Worm (Caenorhabditis elegans) whole organism, late embryonic: ENCODE data around the gene Y49F6C.2.

Source experiments
- ceh-45 ChIP-seq: fragments of 200-800 bp; sonication (Bioruptor generic); IDR thresholded peaks from 2 replicates; pipeline ENCODE4 v1.3.6; 2022; ENCODE audit warnings: missing genetic modification reagents, missing genetic modification characterization, missing compliant biosample characterization
- fkh-10 ChIP-seq: fragments of 150-350 bp; optimal IDR thresholded peaks from 2 replicates; lab custom pipeline; 2014; ENCODE audit warnings: missing biosample characterization, missing genetic modification reagents, missing genetic modification characterization
- unc-3 ChIP-seq, 2 experiments: fragments of 200-800 bp in 1 of 2; sonication (Bioruptor generic) in 1 of 2; sonication (generic microtip) in 1 of 2; conservative IDR thresholded peaks in 1 of 2; optimal IDR thresholded peaks in 1 of 2; 2 replicates each; pipeline versions ENCODE4 v1.3.6 to Lab custom; 2016 to 2022; ENCODE audit warnings: missing compliant biosample characterization in 2 of 2, missing genetic modification characterization in 2 of 2, missing genetic modification reagents in 1 of 2

DNA sequence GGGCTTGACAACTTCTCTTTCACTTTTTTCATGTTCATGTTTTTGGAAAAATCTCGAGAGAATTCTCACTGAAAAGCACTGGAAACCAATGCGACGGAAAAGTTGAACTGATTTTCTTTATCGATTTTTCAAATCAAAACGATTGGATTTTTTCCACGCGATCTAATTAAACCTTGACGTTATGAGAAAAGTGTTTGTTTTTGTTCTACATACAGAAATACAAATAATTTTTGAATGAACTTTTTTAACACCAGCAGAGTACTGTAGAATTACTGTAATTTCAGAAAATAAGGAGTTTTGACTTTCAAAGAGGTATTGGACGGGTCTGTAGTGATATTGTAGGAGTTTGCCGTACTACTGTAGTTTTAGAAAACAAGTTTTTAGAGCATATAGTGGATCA, 24.5 kb downstream of the Y49F6C.2 start, which contains the start of gene nep-10:
- TF ChIP-seq unc-3 (GFP tag; conservative IDR thresholded peaks at IDR 0.05; lab: Robert Waterston, UW): no peak
- no peak for TF ChIP-seq unc-3 (tag; optimal IDR thresholded peaks at IDR 0.05; lab: Kevin White, UChicago)
- no peak for TF ChIP-seq fkh-10 (GFP tag; lab: Kevin White, UChicago)
- no peak for TF ChIP-seq ceh-45 (GFP tag; lab: Robert Waterston, UW)
